Fruit fly (Drosophila melanogaster): Measurements from ENCODE around the gene sgll.

DNA sequence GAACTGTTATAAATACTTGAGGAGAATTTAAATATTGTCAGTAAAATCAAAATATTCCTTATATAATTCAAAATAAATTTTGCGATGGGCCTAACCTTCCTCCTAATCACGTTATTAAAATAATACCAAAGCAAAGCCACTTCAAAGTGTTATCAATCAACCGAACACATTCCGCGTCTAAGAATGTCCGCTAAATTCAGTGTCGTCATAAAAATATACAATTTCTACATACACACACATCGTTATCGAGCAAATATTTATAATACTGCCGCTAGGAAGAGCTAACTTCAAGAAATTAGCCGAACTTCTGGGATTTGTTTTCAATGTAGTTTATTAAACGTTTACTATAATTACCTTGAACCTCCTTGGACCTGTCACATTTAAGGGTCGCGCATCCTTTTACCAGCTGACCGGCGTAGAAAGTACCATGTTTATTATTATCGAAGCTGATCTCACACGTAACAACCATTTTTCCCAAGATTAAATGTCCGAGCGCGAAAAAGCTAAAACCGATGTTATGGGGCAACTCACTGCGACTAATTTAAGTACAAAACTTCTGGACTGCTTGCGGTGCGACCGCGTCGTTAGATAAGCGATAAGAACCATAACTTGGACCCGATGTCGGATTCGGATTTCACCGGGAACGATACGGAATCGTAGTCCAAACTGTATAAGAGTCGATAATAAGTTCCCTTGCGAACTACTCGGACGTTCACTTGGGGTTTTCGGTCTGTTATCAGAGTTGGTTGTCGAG is 27.2 kb upstream of the sgll start, which contains the start of gene CG18747:
- TF ChIP-seq usp (GFP tag; optimal IDR thresholded peaks at IDR 0.05) (no peak), pan (optimal IDR thresholded peaks at IDR 0.05) (no peak), psq (optimal IDR thresholded peaks at IDR 0.05) (no peak), EcR (GFP tag; optimal IDR thresholded peaks at IDR 0.05) (no peak), Dll (optimal IDR thresholded peaks at IDR 0.05) (no peak), CG8478 (optimal IDR thresholded peaks at IDR 0.05) (no peak)

All from whole organism.